Worm (Caenorhabditis elegans) whole organism, L3 larva: ENCODE results near the gene srh-217.

Experiments used
- aly-2 ChIP-seq: fragments of 150-350 bp; optimal IDR thresholded peaks from 2 replicates; lab custom pipeline; 2014; ENCODE audit warnings: missing biosample characterization, missing genetic modification characterization
- ama-1 ChIP-seq: fragments of 150-350 bp; optimal IDR thresholded peaks from 2 replicates; lab custom pipeline; 2018
- elt-2 ChIP-seq: sonication (generic microtip); optimal IDR thresholded peaks from 2 replicates; lab custom pipeline; 2016; ENCODE audit warnings: missing genetic modification reagents, mild to moderate bottlenecking, missing genetic modification characterization, missing compliant biosample characterization
- elt-3 ChIP-seq, 3 experiments: fragments of 150-350 bp in 1 of 3; sonication (generic microtip) in 2 of 3; optimal IDR thresholded peaks; 2 replicates in 2 of 3; 4 replicates in 1 of 3; lab custom pipeline; 2014 to 2017; ENCODE audit warnings: missing biosample characterization in 3 of 3, missing genetic modification characterization in 3 of 3
- fkh-10 ChIP-seq: sonication (generic microtip); optimal IDR thresholded peaks from 2 replicates; lab custom pipeline; 2017; ENCODE audit warnings: missing biosample characterization, missing genetic modification reagents, missing genetic modification characterization
- lin-15B ChIP-seq: fragments of 150-350 bp; optimal IDR thresholded peaks from 2 replicates; lab custom pipeline; 2014; ENCODE audit warnings: missing biosample characterization, missing genetic modification characterization
- nhr-237 ChIP-seq: fragments of 150-350 bp; optimal IDR thresholded peaks from 2 replicates; lab custom pipeline; 2014; ENCODE audit warnings: missing biosample characterization, missing genetic modification characterization
- nhr-77 ChIP-seq: fragments of 150-350 bp; optimal IDR thresholded peaks from 2 replicates; lab custom pipeline; 2014; ENCODE audit warnings: missing biosample characterization, missing genetic modification characterization
- snpc-4 ChIP-seq: fragments of 150-350 bp; optimal IDR thresholded peaks from 2 replicates; lab custom pipeline; 2014; ENCODE audit warnings: missing biosample characterization, missing genetic modification characterization
- unc-39 ChIP-seq: sonication (generic microtip); optimal IDR thresholded peaks from 4 replicates; lab custom pipeline; 2017; ENCODE audit warnings: missing biosample characterization, missing genetic modification characterization
- unc-62 ChIP-seq: fragments of 150-350 bp; sonication (generic microtip); optimal IDR thresholded peaks from 4 replicates; lab custom pipeline; 2014; ENCODE audit warnings: missing biosample characterization, missing genetic modification reagents, missing genetic modification characterization
- zag-1 ChIP-seq: fragments of 150-350 bp; optimal IDR thresholded peaks from 2 replicates; lab custom pipeline; 2014; ENCODE audit warnings: missing biosample characterization, missing genetic modification characterization
- ztf-11 ChIP-seq: fragments of 150-350 bp; optimal IDR thresholded peaks from 2 replicates; lab custom pipeline; 2014; ENCODE audit warnings: missing biosample characterization, missing genetic modification characterization

- TF ChIP-seq elt-2, result no peak
- TF ChIP-seq unc-62, result no peak
- no peak for TF ChIP-seq lin-15B (tag; lab: Kevin White, UChicago)
- no peak for TF ChIP-seq unc-39 (tag; lab: Kevin White, UChicago)
- no peak for TF ChIP-seq snpc-4 (tag; lab: Kevin White, UChicago)
- TF ChIP-seq ztf-11, result no peak
- TF ChIP-seq fkh-10, result no peak
- TF ChIP-seq aly-2 (tag; lab: Kevin White, UChicago), result no peak
- TF ChIP-seq nhr-237 (tag; lab: Kevin White, UChicago), result no peak
- TF ChIP-seq nhr-77 (tag; lab: Kevin White, UChicago), result no peak
- TF ChIP-seq elt-3 (tag; optimal IDR thresholded peaks at IDR 0.05; lab: Kevin White, UChicago), result no peak
- no peak for TF ChIP-seq zag-1 (tag; lab: Kevin White, UChicago)
- TF ChIP-seq ama-1 (lab: Kevin White, UChicago), result peak; percentile 77
Observed at ce11 chrV:20163105-20163449, 32.3 kb downstream of the srh-217 start.
